Worm (Caenorhabditis elegans) whole organism, L1 larva: ENCODE data around the gene ncr-2.

Source experiments
- C16A3.4 ChIP-seq: fragments of 150-350 bp; optimal IDR thresholded peaks from 2 replicates; lab custom pipeline; 2014; ENCODE audit warnings: missing biosample characterization, missing genetic modification characterization
- C34B4.2 ChIP-seq: sonication (generic microtip); optimal IDR thresholded peaks from 2 replicates; lab custom pipeline; 2017; ENCODE audit warnings: mild to moderate bottlenecking, missing genetic modification characterization, missing compliant biosample characterization
- aha-1 ChIP-seq: fragments of 150-350 bp; optimal IDR thresholded peaks from 2 replicates; lab custom pipeline; 2014; ENCODE audit warnings: missing biosample characterization, missing genetic modification characterization
- aly-2 ChIP-seq: fragments of 150-350 bp; optimal IDR thresholded peaks from 2 replicates; lab custom pipeline; 2014; ENCODE audit warnings: missing biosample characterization, missing genetic modification characterization
- ama-1 ChIP-seq: fragments of 150-350 bp; optimal IDR thresholded peaks from 2 replicates; lab custom pipeline; 2014
- blmp-1 ChIP-seq: fragments of 150-350 bp; optimal IDR thresholded peaks from 2 replicates; lab custom pipeline; 2014; ENCODE audit warnings: missing biosample characterization, missing genetic modification characterization
- ceh-8 ChIP-seq: fragments of 200-800 bp; sonication (Bioruptor generic); optimal IDR thresholded peaks from 2 replicates; lab custom pipeline; 2018; ENCODE audit warnings: mild to moderate bottlenecking, missing genetic modification characterization, moderate library complexity, missing compliant biosample characterization
- ceh-82 ChIP-seq, 3 experiments: fragments of 150-350 bp in 1 of 3; sonication (generic microtip) in 2 of 3; optimal IDR thresholded peaks; 2 replicates each; lab custom pipeline; 2014 to 2017; ENCODE audit warnings: missing biosample characterization in 3 of 3, missing genetic modification characterization in 3 of 3
- ceh-88 ChIP-seq: fragments of 200-800 bp; sonication (Bioruptor generic); IDR thresholded peaks from 2 replicates; pipeline ENCODE4 v1.3.6; 2022; ENCODE audit warnings: missing genetic modification characterization, missing compliant biosample characterization
- dpl-1 ChIP-seq, 3 experiments: fragments of 150-350 bp in 2 of 3; sonication (generic microtip) in 1 of 3; optimal IDR thresholded peaks; 2 replicates each; lab custom pipeline; 2014 to 2017; ENCODE audit warnings: missing biosample characterization in 3 of 3, missing genetic modification characterization in 3 of 3, missing genetic modification reagents in 3 of 3
- egl-13 ChIP-seq: sonication (generic microtip); optimal IDR thresholded peaks from 2 replicates; lab custom pipeline; 2016; ENCODE audit warnings: missing genotype, missing genetic modification reagents, missing genetic modification characterization, missing compliant biosample characterization
- elt-3 ChIP-seq, 6 experiments: fragments of 150-350 bp in 1 of 6; sonication (generic microtip); optimal IDR thresholded peaks; 2 replicates each; lab custom pipeline; 2017 to 2018; ENCODE audit warnings: missing biosample characterization in 6 of 6, missing genetic modification characterization in 6 of 6, inconsistent platforms in 1 of 6
- ets-5 ChIP-seq: fragments of 200-800 bp; sonication (Bioruptor generic); IDR thresholded peaks from 2 replicates; pipeline ENCODE4 v1.3.6; 2022; ENCODE audit warnings: missing genetic modification characterization, missing compliant biosample characterization
- fkh-10 ChIP-seq: sonication (generic microtip); optimal IDR thresholded peaks from 2 replicates; lab custom pipeline; 2017; ENCODE audit warnings: missing biosample characterization, missing genetic modification reagents, missing genetic modification characterization
- fkh-4 ChIP-seq: sonication (generic microtip); optimal IDR thresholded peaks from 2 replicates; lab custom pipeline; 2016; ENCODE audit warnings: missing compliant biosample characterization, missing genetic modification characterization, borderline replicate concordance
- fkh-8 ChIP-seq: sonication (generic microtip); optimal IDR thresholded peaks from 2 replicates; lab custom pipeline; 2016; ENCODE audit warnings: mild to moderate bottlenecking, missing genetic modification characterization, missing compliant biosample characterization
- fos-1 ChIP-seq: fragments of 150-350 bp; optimal IDR thresholded peaks from 2 replicates; lab custom pipeline; 2014; ENCODE audit warnings: missing biosample characterization, missing genetic modification characterization
- grh-1 ChIP-seq: fragments of 200-800 bp; sonication (Bioruptor generic); IDR thresholded peaks from 2 replicates; pipeline ENCODE4 v1.3.6; 2022; ENCODE audit warnings: missing genetic modification reagents, missing genetic modification characterization, missing compliant biosample characterization
- hpl-2 ChIP-seq: fragments of 150-350 bp; optimal IDR thresholded peaks from 2 replicates; lab custom pipeline; 2014; ENCODE audit warnings: missing biosample characterization, missing genetic modification reagents, missing genetic modification characterization
- isw-1 ChIP-seq: fragments of 200-800 bp; sonication (Bioruptor generic); IDR thresholded peaks from 2 replicates; pipeline ENCODE4 v1.3.6; 2022; ENCODE audit warnings: missing genetic modification characterization, missing compliant biosample characterization
- jun-1 ChIP-seq: fragments of 150-350 bp; optimal IDR thresholded peaks from 2 replicates; lab custom pipeline; 2014; ENCODE audit warnings: missing biosample characterization, missing genetic modification reagents, missing genetic modification characterization
- lin-13 ChIP-seq: fragments of 150-350 bp; optimal IDR thresholded peaks from 2 replicates; lab custom pipeline; 2014; ENCODE audit warnings: missing biosample characterization, missing genetic modification reagents, missing genetic modification characterization
- lin-14 ChIP-seq: fragments of 200-800 bp; sonication (Bioruptor generic); optimal IDR thresholded peaks from 2 replicates; lab custom pipeline; 2018; ENCODE audit warnings: mild to moderate bottlenecking, missing genetic modification characterization, moderate library complexity, missing compliant biosample characterization
- lin-15B ChIP-seq: fragments of 150-350 bp; sonication (generic microtip); optimal IDR thresholded peaks from 3 replicates; lab custom pipeline; 2014; ENCODE audit warnings: missing biosample characterization, missing genetic modification characterization
- lin-39 ChIP-seq: fragments of 150-350 bp; optimal IDR thresholded peaks from 2 replicates; lab custom pipeline; 2014; ENCODE audit warnings: missing biosample characterization, missing genetic modification reagents, missing genetic modification characterization
- lir-3 ChIP-seq: sonication (generic microtip); optimal IDR thresholded peaks from 2 replicates; lab custom pipeline; 2016; ENCODE audit warnings: mild to moderate bottlenecking, missing genetic modification characterization, moderate library complexity, missing compliant biosample characterization; ENCODE audit not compliant: poor library complexity
- mab-9 ChIP-seq: fragments of 200-800 bp; sonication (Bioruptor generic); IDR thresholded peaks from 2 replicates; pipeline ENCODE4 v1.3.6; 2022; ENCODE audit warnings: missing genetic modification reagents, missing genetic modification characterization, missing compliant biosample characterization
- mef-2 ChIP-seq: fragments of 150-350 bp; optimal IDR thresholded peaks from 2 replicates; lab custom pipeline; 2014; ENCODE audit warnings: missing biosample characterization, missing genetic modification characterization
- nhr-11 ChIP-seq: fragments of 150-350 bp; optimal IDR thresholded peaks from 2 replicates; lab custom pipeline; 2014; ENCODE audit warnings: missing biosample characterization, missing genetic modification characterization
- nhr-12 ChIP-seq: sonication (generic microtip); optimal IDR thresholded peaks from 2 replicates; lab custom pipeline; 2017; ENCODE audit warnings: missing biosample characterization, missing genetic modification characterization
- nhr-19 ChIP-seq: fragments of 200-800 bp; sonication (Bioruptor generic); conservative IDR thresholded peaks from 2 replicates; pipeline ENCODE4 v1.3.6; 2022; ENCODE audit warnings: missing genetic modification characterization, missing compliant biosample characterization
- nhr-28 ChIP-seq: fragments of 150-350 bp; optimal IDR thresholded peaks from 2 replicates; lab custom pipeline; 2014; ENCODE audit warnings: missing biosample characterization, missing genetic modification characterization
- nhr-47 ChIP-seq: sonication (generic microtip); optimal IDR thresholded peaks from 2 replicates; lab custom pipeline; 2016; ENCODE audit warnings: mild to moderate bottlenecking, missing genetic modification characterization, moderate library complexity, missing compliant biosample characterization
- nhr-71 ChIP-seq: sonication (generic microtip); optimal IDR thresholded peaks from 2 replicates; lab custom pipeline; 2016; ENCODE audit warnings: mild to moderate bottlenecking, missing genetic modification characterization, moderate library complexity, missing compliant biosample characterization
- nhr-76 ChIP-seq: sonication (generic microtip); optimal IDR thresholded peaks from 2 replicates; lab custom pipeline; 2017; ENCODE audit warnings: missing biosample characterization, missing genetic modification characterization
- nhr-77 ChIP-seq: fragments of 150-350 bp; optimal IDR thresholded peaks from 2 replicates; lab custom pipeline; 2014; ENCODE audit warnings: missing biosample characterization, missing genetic modification characterization
- nhr-84 ChIP-seq: sonication (generic microtip); optimal IDR thresholded peaks from 2 replicates; lab custom pipeline; 2017; ENCODE audit warnings: missing biosample characterization, missing genetic modification characterization
- nhr-85 ChIP-seq: sonication (generic microtip); peaks from one replicate; lab custom pipeline; 2016; ENCODE audit warnings: missing genetic modification characterization, inconsistent platforms, missing compliant biosample characterization
- nhr-90 ChIP-seq: sonication (generic microtip); optimal IDR thresholded peaks from 2 replicates; lab custom pipeline; 2016; ENCODE audit warnings: mild to moderate bottlenecking, missing genetic modification characterization, missing compliant biosample characterization; ENCODE audit not compliant: poor library complexity
- pax-3 ChIP-seq: fragments of 200-800 bp; sonication (Bioruptor generic); optimal IDR thresholded peaks from 2 replicates; lab custom pipeline; 2018; ENCODE audit warnings: mild to moderate bottlenecking, missing genetic modification characterization, moderate library complexity, missing compliant biosample characterization
- pqm-1 ChIP-seq: sonication (generic microtip); optimal IDR thresholded peaks from 3 replicates; lab custom pipeline; 2017; ENCODE audit warnings: missing biosample characterization, missing genetic modification characterization
- rnt-1 ChIP-seq: sonication (generic microtip); optimal IDR thresholded peaks from 2 replicates; lab custom pipeline; 2016; ENCODE audit warnings: mild to moderate bottlenecking, missing genetic modification characterization, moderate library complexity, missing compliant biosample characterization
- skn-1 ChIP-seq: fragments of 150-350 bp; optimal IDR thresholded peaks from 2 replicates; lab custom pipeline; 2014; ENCODE audit warnings: missing biosample characterization, missing genetic modification characterization
- snpc-4 ChIP-seq: fragments of 150-350 bp; optimal IDR thresholded peaks from 2 replicates; lab custom pipeline; 2014; ENCODE audit warnings: missing biosample characterization, missing genetic modification characterization
- snu-23 ChIP-seq: sonication (generic microtip); optimal IDR thresholded peaks from 2 replicates; lab custom pipeline; 2016; ENCODE audit warnings: missing genetic modification characterization, missing compliant biosample characterization
- sptf-1 ChIP-seq: fragments of 150-350 bp; optimal IDR thresholded peaks from 2 replicates; lab custom pipeline; 2014; ENCODE audit warnings: missing biosample characterization, missing genetic modification characterization
- sup-37 ChIP-seq: fragments of 200-800 bp; sonication (Bioruptor generic); optimal IDR thresholded peaks from 2 replicates; lab custom pipeline; 2018; ENCODE audit warnings: mild to moderate bottlenecking, missing genetic modification characterization, missing compliant biosample characterization
- swsn-7 ChIP-seq: sonication (generic microtip); optimal IDR thresholded peaks from 2 replicates; lab custom pipeline; 2016; ENCODE audit warnings: missing genetic modification characterization, missing compliant biosample characterization
- tlp-1 ChIP-seq: fragments of 150-350 bp; optimal IDR thresholded peaks from 2 replicates; lab custom pipeline; 2014; ENCODE audit warnings: missing biosample characterization, missing genetic modification characterization
- unc-130 ChIP-seq: fragments of 150-350 bp; optimal IDR thresholded peaks from 2 replicates; lab custom pipeline; 2017; ENCODE audit warnings: missing biosample characterization, missing genetic modification characterization, inconsistent platforms
- unc-30 ChIP-seq: sonication (generic microtip); optimal IDR thresholded peaks from 2 replicates; lab custom pipeline; 2017; ENCODE audit warnings: missing biosample characterization, missing genetic modification characterization
- unc-86 ChIP-seq: sonication (generic microtip); optimal IDR thresholded peaks from 2 replicates; lab custom pipeline; 2016; ENCODE audit warnings: missing genetic modification characterization, missing compliant biosample characterization
- unc-98 ChIP-seq: fragments of 200-800 bp; sonication (Bioruptor generic); IDR thresholded peaks from 2 replicates; pipeline ENCODE4 v1.3.6; 2022; ENCODE audit warnings: missing genetic modification characterization, missing compliant biosample characterization
- zip-4 ChIP-seq: fragments of 200-800 bp; sonication (Bioruptor generic); optimal IDR thresholded peaks from 2 replicates; lab custom pipeline; 2018; ENCODE audit warnings: mild to moderate bottlenecking, missing genetic modification characterization, moderate library complexity, missing compliant biosample characterization
- ztf-4 ChIP-seq: fragments of 150-350 bp; optimal IDR thresholded peaks from 2 replicates; lab custom pipeline; 2014; ENCODE audit warnings: missing biosample characterization, missing genetic modification characterization

The ncr-2 gene

DNA sequence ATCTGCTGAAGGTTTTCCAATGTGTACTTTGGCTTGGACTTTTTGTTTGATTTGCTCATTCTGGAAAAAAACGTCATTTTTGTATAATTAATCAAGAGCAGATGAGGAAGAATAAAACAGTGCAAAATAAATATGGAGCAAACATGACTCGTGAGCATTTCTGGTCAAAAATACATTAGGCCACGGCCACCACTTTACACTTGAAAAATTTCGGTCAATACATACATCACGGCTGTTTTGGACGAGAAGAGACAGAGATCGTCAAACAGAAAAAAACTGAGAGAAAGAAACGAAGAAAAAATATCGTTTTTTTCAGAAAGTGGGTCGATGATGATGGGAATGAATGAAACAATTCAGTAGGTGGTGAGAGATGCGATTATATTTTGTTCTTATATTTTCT lies 10.2 kb downstream of the ncr-2 start, which contains the start of the genes F09G8.7 and crn-7:
Gene F09G8.7 (minus strand): TSS at position 60 of the 400 bp plus-strand sequence.
Gene crn-7 (plus strand): TSS at position 236 of the 400 bp plus-strand sequence.
- no peak for TF ChIP-seq lin-13 (GFP tag; lab: Kevin White, UChicago)
- no peak for TF ChIP-seq nhr-77 (tag; lab: Kevin White, UChicago)
- TF ChIP-seq isw-1 (GFP tag; lab: Robert Waterston, UW): no peak
- TF ChIP-seq aly-2 (tag; lab: Kevin White, UChicago): no peak
- TF ChIP-seq nhr-19 (GFP tag; lab: Robert Waterston, UW): no peak
- TF ChIP-seq nhr-76: no peak
- TF ChIP-seq fkh-10: no peak
- no peak for TF ChIP-seq nhr-12 (tag; lab: Kevin White, UChicago)
- TF ChIP-seq lin-15B (tag; lab: Kevin White, UChicago): peak; percentile 15
- TF ChIP-seq skn-1 (tag; lab: Kevin White, UChicago): peak; percentile 25
- TF ChIP-seq C16A3.4 (tag; lab: Kevin White, UChicago): no peak
- no peak for TF ChIP-seq fkh-4 (tag; lab: Kevin White, UChicago)
- no peak for TF ChIP-seq tlp-1 (tag; lab: Kevin White, UChicago)
- no peak for TF ChIP-seq elt-3 (tag; optimal IDR thresholded peaks at IDR 0.05; lab: Kevin White, UChicago)
- TF ChIP-seq nhr-47 (tag; lab: Kevin White, UChicago): no peak
- no peak for TF ChIP-seq nhr-84 (tag; lab: Kevin White, UChicago)
- no peak for TF ChIP-seq snpc-4 (tag; lab: Kevin White, UChicago)
- TF ChIP-seq grh-1: no peak
- TF ChIP-seq egl-13 (tag; lab: Kevin White, UChicago): no peak
- TF ChIP-seq lin-39 (tag; lab: Kevin White, UChicago): no peak
- TF ChIP-seq sup-37 (GFP tag; lab: Kevin White, UChicago): no peak
- TF ChIP-seq nhr-90 (tag; lab: Kevin White, UChicago): no peak
- no peak for TF ChIP-seq hpl-2 (GFP tag; lab: Kevin White, UChicago)
- no peak for TF ChIP-seq aha-1
- no peak for TF ChIP-seq ceh-8 (GFP tag; lab: Kevin White, UChicago)
- TF ChIP-seq fos-1 (tag; lab: Kevin White, UChicago): no peak
- TF ChIP-seq ztf-4 (tag; lab: Kevin White, UChicago): no peak
- no peak for TF ChIP-seq nhr-28 (tag; lab: Kevin White, UChicago)
- TF ChIP-seq mab-9: no peak
- TF ChIP-seq lir-3 (tag; lab: Kevin White, UChicago): peak; percentile 24
- TF ChIP-seq C34B4.2 (tag; lab: Kevin White, UChicago): no peak
- peak; percentile 46 for TF ChIP-seq blmp-1
- TF ChIP-seq swsn-7: no peak
- TF ChIP-seq rnt-1 (tag; lab: Kevin White, UChicago): peak; percentile 45
- TF ChIP-seq ama-1 (lab: Kevin White, UChicago): no peak
- TF ChIP-seq nhr-11 (tag; lab: Kevin White, UChicago): no peak
- TF ChIP-seq ets-5: no peak
- TF ChIP-seq mef-2: no peak
- TF ChIP-seq pax-3 (tag; lab: Kevin White, UChicago): no peak
- TF ChIP-seq sptf-1 (tag; lab: Kevin White, UChicago): no peak
- TF ChIP-seq dpl-1 (GFP tag; optimal IDR thresholded peaks at IDR 0.05; lab: Kevin White, UChicago): peak in 2 of 3 experiments; percentile 36 to 44
- TF ChIP-seq jun-1: no peak
- TF ChIP-seq nhr-85 (tag; lab: Kevin White, UChicago): no peak
- TF ChIP-seq zip-4 (GFP tag; lab: Kevin White, UChicago): no peak
- TF ChIP-seq ceh-88 (GFP tag; lab: Robert Waterston, UW): no peak
- no peak for TF ChIP-seq unc-86 (tag; lab: Kevin White, UChicago)
- peak in 1 of 3 experiments; percentile 31 for TF ChIP-seq ceh-82 (tag; optimal IDR thresholded peaks at IDR 0.05; lab: Kevin White, UChicago)
- TF ChIP-seq nhr-71 (tag; lab: Kevin White, UChicago): no peak
- TF ChIP-seq unc-98 (GFP tag; lab: Robert Waterston, UW): no peak
- TF ChIP-seq unc-30 (tag; lab: Kevin White, UChicago): no peak
- no peak for TF ChIP-seq pqm-1
- no peak for TF ChIP-seq fkh-8 (tag; lab: Kevin White, UChicago)
- TF ChIP-seq unc-130 (tag; lab: Kevin White, UChicago): no peak
- peak; percentile 33 for TF ChIP-seq snu-23 (GFP tag; lab: Kevin White, UChicago)
- no peak for TF ChIP-seq lin-14 (GFP tag; lab: Kevin White, UChicago)
